Worm (Caenorhabditis elegans): ENCODE results near the gene dct-16.
"Not testable (repeated sequence)": the region's sequence is repeated elsewhere in the genome, so short reads cannot be mapped to it uniquely, and the experiment has no call there.

dct-16 gene

ce11 chrV:20527493-20527892 lies 28.6 kb upstream of the dct-16 start, which contains the start of gene Y38H6C.13:
TSS of gene Y38H6C.13 (plus strand) at chrV:20527793.
- TF ChIP-seq fkh-8 (tag; optimal IDR thresholded peaks at IDR 0.05) (peak; percentile 3), efl-3 (GFP tag; optimal IDR thresholded peaks at IDR 0.05) (no peak)

ce11 chrV:20525816-20526459 lies 27.1 kb upstream of the dct-16 start, which contains the start of the genes srh-166 and Y38H6C.24:
TSS of gene srh-166 (minus strand) at chrV:20525866.
TSS of gene Y38H6C.24 (plus strand) at chrV:20526435.
- TF ChIP-seq elt-2 (tag; optimal IDR thresholded peaks at IDR 0.05): peak; percentile 77
- TF ChIP-seq snpc-4 (tag; optimal IDR thresholded peaks at IDR 0.05): no peak
- peak; percentile 23 for TF ChIP-seq nhr-20 (tag; optimal IDR thresholded peaks at IDR 0.05)
- TF ChIP-seq pqm-1 (tag; optimal IDR thresholded peaks at IDR 0.05): peak; percentile 86

ce11 chrV:20522219-20522618 lies 23.4 kb upstream of the dct-16 start, which contains the start of the genes Y38H6C.9 and fbxa-150:
TSS of gene Y38H6C.9 (minus strand) at chrV:20522270.
TSS of gene fbxa-150 (plus strand) at chrV:20522598.
- TF ChIP-seq skn-1 (tag; optimal IDR thresholded peaks at IDR 0.05) (peak; percentile 8), F16B12.6 (tag; optimal IDR thresholded peaks at IDR 0.05) (no peak), dpl-1 (GFP tag; optimal IDR thresholded peaks at IDR 0.05) (peak in 1 of 3 experiments; percentile 19), mep-1 (tag; optimal IDR thresholded peaks at IDR 0.05) (peak; percentile 45), efl-1 (optimal IDR thresholded peaks at IDR 0.05) (peak; percentile 1 to 25), efl-1 (GFP tag; optimal IDR thresholded peaks at IDR 0.05 in 1 of 2) (peak in 1 of 2 experiments; percentile 8), nhr-237 (tag; optimal IDR thresholded peaks at IDR 0.05) (no peak), zip-4 (GFP tag; optimal IDR thresholded peaks at IDR 0.05) (peak; percentile 95)

- TF ChIP-seq nhr-84 (tag; optimal IDR thresholded peaks at IDR 0.05) (no peak), F16B12.6 (tag; optimal IDR thresholded peaks at IDR 0.05) (no peak), hlh-4 (tag; optimal IDR thresholded peaks at IDR 0.05) (no peak)
Observed at ce11 chrV:20518927-20519326, 20.1 kb upstream of the dct-16 start, which contains the start of gene Y38H6C.25. TSS of gene Y38H6C.25 (plus strand) at chrV:20519227.

- no peak for TF ChIP-seq lin-14 (GFP tag; optimal IDR thresholded peaks at IDR 0.05)
- peak; percentile 37 for TF ChIP-seq nhr-85 (tag)
Observed at ce11 chrV:20517005-20517404, 18.1 kb upstream of the dct-16 start.

- TF ChIP-seq elt-2 (tag; optimal IDR thresholded peaks at IDR 0.05): peak; percentile 6
- no peak for TF ChIP-seq hpl-2 (GFP tag; optimal IDR thresholded peaks at IDR 0.05)
Observed at ce11 chrV:20514483-20514882, 15.6 kb upstream of the dct-16 start.

- not testable (repeated sequence) for TF ChIP-seq vab-15 (tag; optimal IDR thresholded peaks at IDR 0.05); lin-14 (GFP tag; optimal IDR thresholded peaks at IDR 0.05); hpl-2 (GFP tag; optimal IDR thresholded peaks at IDR 0.05)
Observed at ce11 chrV:20513661-20514060, 14.8 kb upstream of the dct-16 start, which contains the start of gene Y38H6C.8. TSS of gene Y38H6C.8 (plus strand) at chrV:20513961.

- no peak for TF ChIP-seq vab-15 (tag; optimal IDR thresholded peaks at IDR 0.05)
- no peak for TF ChIP-seq efl-1 (optimal IDR thresholded peaks at IDR 0.05)
- TF ChIP-seq efl-1 (GFP tag; optimal IDR thresholded peaks at IDR 0.05 in 1 of 2): peak in 1 of 2 experiments; percentile 52
Observed at ce11 chrV:20509427-20509826, 10.6 kb upstream of the dct-16 start.

ce11 chrV:20506542-20506941 lies 7.7 kb upstream of the dct-16 start:
- TF ChIP-seq nhr-85 (tag) (peak; percentile 16), lsy-2 (tag; optimal IDR thresholded peaks at IDR 0.05) (no peak)

- no peak for TF ChIP-seq swsn-7 (tag; optimal IDR thresholded peaks at IDR 0.05)
- TF ChIP-seq elt-2 (tag; optimal IDR thresholded peaks at IDR 0.05): no peak
- no peak for TF ChIP-seq nhr-76 (tag; optimal IDR thresholded peaks at IDR 0.05)
- no peak for TF ChIP-seq grh-1 (GFP tag; IDR thresholded peaks at IDR 0.05)
- no peak for TF ChIP-seq tlp-1 (tag; optimal IDR thresholded peaks at IDR 0.05)
- TF ChIP-seq unc-30 (tag; optimal IDR thresholded peaks at IDR 0.05): no peak
- TF ChIP-seq mab-9 (GFP tag; IDR thresholded peaks at IDR 0.05): no peak
- TF ChIP-seq nhr-90 (tag; optimal IDR thresholded peaks at IDR 0.05; ENCODE audit: poor library complexity): no peak
- no peak for TF ChIP-seq hlh-17 (GFP tag; optimal IDR thresholded peaks at IDR 0.05; ENCODE audit: borderline replicate concordance)
- TF ChIP-seq sox-4 (tag; optimal IDR thresholded peaks at IDR 0.05): no peak
- no peak for TF ChIP-seq lin-39 (tag; optimal IDR thresholded peaks at IDR 0.05)
- TF ChIP-seq lir-3 (tag; optimal IDR thresholded peaks at IDR 0.05; ENCODE audit: poor library complexity): no peak
- no peak for TF ChIP-seq nhr-47 (tag; optimal IDR thresholded peaks at IDR 0.05)
Observed at ce11 chrV:20504997-20505396, 6.1 kb upstream of the dct-16 start, which contains the start of gene Y38H6C.4. TSS of gene Y38H6C.4 (minus strand) at chrV:20505097.
